Worm (Caenorhabditis elegans): ENCODE data around the gene gst-34.

Gene gst-34

ce11 chrII:15195346-15195745, 12.3 kb upstream of the gst-34 start:
- TF ChIP-seq mef-2 (tag; optimal IDR thresholded peaks at IDR 0.05) (no peak), hlh-17 (GFP tag; optimal IDR thresholded peaks at IDR 0.05; ENCODE audit: borderline replicate concordance) (no peak), fkh-10 (GFP tag; optimal IDR thresholded peaks at IDR 0.05) (no peak), mdl-1 (tag; optimal IDR thresholded peaks at IDR 0.05) (peak in 1 of 2 experiments; percentile 43), efl-3 (GFP tag; optimal IDR thresholded peaks at IDR 0.05) (no peak), xbp-1 (tag; optimal IDR thresholded peaks at IDR 0.05) (no peak), lin-13 (GFP tag; optimal IDR thresholded peaks at IDR 0.05) (no peak), pag-3 (tag; optimal IDR thresholded peaks at IDR 0.05; ENCODE audit: borderline replicate concordance, insufficient read depth) (no peak), rnt-1 (tag; optimal IDR thresholded peaks at IDR 0.05) (no peak), lin-14 (GFP tag; optimal IDR thresholded peaks at IDR 0.05) (peak; percentile 35), C16A3.4 (tag; optimal IDR thresholded peaks at IDR 0.05) (peak; percentile 10), nhr-47 (tag; optimal IDR thresholded peaks at IDR 0.05) (no peak), unc-86 (tag; optimal IDR thresholded peaks at IDR 0.05) (no peak), vab-15 (tag; optimal IDR thresholded peaks at IDR 0.05) (no peak), fos-1 (tag; optimal IDR thresholded peaks at IDR 0.05) (no peak), pax-3 (tag; optimal IDR thresholded peaks at IDR 0.05) (no peak), C34B4.2 (tag; optimal IDR thresholded peaks at IDR 0.05) (no peak), nhr-28 (tag; optimal IDR thresholded peaks at IDR 0.05) (no peak), ceh-8 (GFP tag; optimal IDR thresholded peaks at IDR 0.05) (no peak), swsn-7 (tag; optimal IDR thresholded peaks at IDR 0.05) (no peak), nhr-237 (tag; optimal IDR thresholded peaks at IDR 0.05) (no peak), elt-2 (tag; optimal IDR thresholded peaks at IDR 0.05) (no peak), hlh-4 (tag; optimal IDR thresholded peaks at IDR 0.05) (no peak), Y116A8C.19 (tag; optimal IDR thresholded peaks at IDR 0.05; ENCODE audit: borderline replicate concordance) (no peak), ztf-4 (tag; optimal IDR thresholded peaks at IDR 0.05) (no peak), jun-1 (tag; optimal IDR thresholded peaks at IDR 0.05) (no peak), ceh-90 (tag; optimal IDR thresholded peaks at IDR 0.05) (no peak), zag-1 (tag; optimal IDR thresholded peaks at IDR 0.05) (no peak), unc-62 (GFP tag; optimal IDR thresholded peaks at IDR 0.05) (no peak), sup-37 (GFP tag; optimal IDR thresholded peaks at IDR 0.05) (no peak), nhr-85 (tag) (no peak), egl-27 (tag; optimal IDR thresholded peaks at IDR 0.05) (no peak), lir-3 (tag; optimal IDR thresholded peaks at IDR 0.05; ENCODE audit: poor library complexity) (peak; percentile 7), ztf-11 (tag; optimal IDR thresholded peaks at IDR 0.05) (no peak), unc-30 (tag; optimal IDR thresholded peaks at IDR 0.05) (no peak), fkh-4 (tag; optimal IDR thresholded peaks at IDR 0.05; ENCODE audit: borderline replicate concordance) (no peak), nhr-84 (tag; optimal IDR thresholded peaks at IDR 0.05) (no peak), ets-5 (GFP tag; IDR thresholded peaks at IDR 0.05) (no peak), isw-1 (GFP tag; IDR thresholded peaks at IDR 0.05) (no peak), hpl-2 (GFP tag; optimal IDR thresholded peaks at IDR 0.05) (no peak), grh-1 (GFP tag; IDR thresholded peaks at IDR 0.05) (no peak), lin-35 (GFP tag; optimal IDR thresholded peaks at IDR 0.05) (peak in 1 of 2 experiments; percentile 69), nhr-71 (tag; optimal IDR thresholded peaks at IDR 0.05) (peak; percentile 57), F16B12.6 (tag; optimal IDR thresholded peaks at IDR 0.05) (no peak), nhr-77 (tag; optimal IDR thresholded peaks at IDR 0.05) (no peak), ces-1 (GFP tag; optimal IDR thresholded peaks at IDR 0.05) (no peak), elt-3 (tag; optimal IDR thresholded peaks at IDR 0.05) (no peak), ceh-82 (tag; optimal IDR thresholded peaks at IDR 0.05) (no peak), fkh-8 (tag; optimal IDR thresholded peaks at IDR 0.05) (no peak), aly-2 (tag; optimal IDR thresholded peaks at IDR 0.05) (no peak), skn-1 (tag; optimal IDR thresholded peaks at IDR 0.05) (peak; percentile 27), unc-98 (GFP tag; IDR thresholded peaks at IDR 0.05) (no peak), sptf-1 (tag; optimal IDR thresholded peaks at IDR 0.05) (no peak)

Measured in whole organism, L1 larva.